Worm (Caenorhabditis elegans): ENCODE results near the gene idh-2.

ce11 chrX:11203773-11204172, 12.0 kb upstream of the idh-2 start, which contains the start of gene C34F6.11:
- TF ChIP-seq mdl-1 (tag; optimal IDR thresholded peaks at IDR 0.05) (no peak), zag-1 (tag; optimal IDR thresholded peaks at IDR 0.05) (no peak), madf-9 (GFP tag; conservative IDR thresholded peaks at IDR 0.05) (no peak), fkh-10 (GFP tag; optimal IDR thresholded peaks at IDR 0.05) (no peak), nhr-42 (GFP tag; IDR thresholded peaks at IDR 0.05) (no peak), unc-62 (GFP tag; optimal IDR thresholded peaks at IDR 0.05 in 1 of 2) (no peak), unc-62 (tag; optimal IDR thresholded peaks at IDR 0.05) (no peak), ZK546.5 (tag; optimal IDR thresholded peaks at IDR 0.05) (no peak), nhr-11 (tag; optimal IDR thresholded peaks at IDR 0.05) (no peak), nhr-77 (tag; optimal IDR thresholded peaks at IDR 0.05) (peak; percentile 12), nhr-76 (tag; optimal IDR thresholded peaks at IDR 0.05) (no peak), jun-1 (tag; optimal IDR thresholded peaks at IDR 0.05) (no peak)

All from whole organism, L4 larva.